Fruit fly (Drosophila melanogaster) whole organism, embryonic: Measurements from ENCODE around the gene Tctp.

Experiments
- Atf3 ChIP-seq: fragments of 200-800 bp; sonication (Bioruptor generic); optimal IDR thresholded peaks from 3 replicates; lab custom pipeline; 2016; ENCODE audit warnings: missing biosample characterization, missing genetic modification characterization
- Bdp1 ChIP-seq: fragments of 200-800 bp; sonication (Bioruptor generic); optimal IDR thresholded peaks from 3 replicates; lab custom pipeline; 2016; ENCODE audit warnings: missing biosample characterization, missing genetic modification characterization
- Blimp-1 ChIP-seq: fragments of 200-800 bp; sonication (Bioruptor generic); optimal IDR thresholded peaks from 3 replicates; lab custom pipeline; 2018; ENCODE audit warnings: missing biosample characterization, missing genetic modification characterization, mild to moderate bottlenecking, moderate library complexity, missing genetic modification reagents
- CG10321 ChIP-seq: fragments of 200-800 bp; sonication (Bioruptor generic); IDR thresholded peaks from 2 replicates; pipeline ENCODE4 v1.3.6; 2022; ENCODE audit warnings: missing biosample characterization, missing genetic modification characterization
- CG10565 ChIP-seq: fragments of 200-800 bp; sonication (Bioruptor generic); optimal IDR thresholded peaks from 3 replicates; lab custom pipeline; 2016; ENCODE audit warnings: missing biosample characterization, mild to moderate bottlenecking, missing genetic modification characterization
- CG11560 ChIP-seq: fragments of 200-800 bp; sonication (Bioruptor generic); IDR thresholded peaks from 3 replicates; pipeline ENCODE4 v1.3.6; 2022; ENCODE audit warnings: missing biosample characterization, missing genetic modification characterization
- CG11695 ChIP-seq: fragments of 200-800 bp; sonication (Bioruptor generic); IDR thresholded peaks from 3 replicates; pipeline ENCODE4 v1.3.6; 2022; ENCODE audit warnings: missing biosample characterization, missing genetic modification characterization
- CG12219 ChIP-seq: fragments of 200-800 bp; sonication (Bioruptor generic); optimal IDR thresholded peaks from 3 replicates; lab custom pipeline; 2018; ENCODE audit warnings: missing biosample characterization, mild to moderate bottlenecking, missing genetic modification characterization
- CG12391 ChIP-seq: fragments of 200-800 bp; sonication (Bioruptor generic); optimal IDR thresholded peaks from 3 replicates; lab custom pipeline; 2018; ENCODE audit warnings: missing biosample characterization, mild to moderate bottlenecking, missing genetic modification characterization, moderate library complexity
- CG13424 ChIP-seq: fragments of 200-800 bp; sonication (Bioruptor generic); optimal IDR thresholded peaks from 2 replicates; lab custom pipeline; 2019; ENCODE audit warnings: missing biosample characterization, mild to moderate bottlenecking, missing genetic modification characterization, moderate library complexity
- CG14014 ChIP-seq: fragments of 200-800 bp; sonication (Bioruptor generic); IDR thresholded peaks from 2 replicates; pipeline ENCODE4 v1.3.6; 2022; ENCODE audit warnings: missing biosample characterization, missing genetic modification characterization
- CG14860 ChIP-seq: fragments of 200-800 bp; sonication (Bioruptor generic); IDR thresholded peaks from 3 replicates; pipeline ENCODE4 v1.3.6; 2022; ENCODE audit warnings: missing biosample characterization, missing genetic modification characterization; ENCODE audit not compliant: partially characterized antibody
- CG15601 ChIP-seq: fragments of 200-800 bp; sonication (Bioruptor generic); optimal IDR thresholded peaks from 3 replicates; lab custom pipeline; 2019; ENCODE audit warnings: missing biosample characterization, mild to moderate bottlenecking, missing genetic modification characterization, moderate library complexity
- CG1603 ChIP-seq: fragments of 200-800 bp; sonication (Bioruptor generic); optimal IDR thresholded peaks from 2 replicates; lab custom pipeline; 2019; ENCODE audit warnings: missing biosample characterization, mild to moderate bottlenecking, missing genetic modification characterization, moderate library complexity
- CG1647 ChIP-seq: fragments of 200-800 bp; sonication (Bioruptor generic); optimal IDR thresholded peaks from 3 replicates; lab custom pipeline; 2016; ENCODE audit warnings: missing biosample characterization, missing genetic modification characterization
- CG17361 ChIP-seq: fragments of 200-800 bp; sonication (Bioruptor generic); IDR thresholded peaks from 3 replicates; pipeline ENCODE4 v1.3.6; 2022; ENCODE audit warnings: missing biosample characterization, missing genetic modification characterization
- CG18599 ChIP-seq: fragments of 200-800 bp; sonication (Bioruptor generic); optimal IDR thresholded peaks from 3 replicates; lab custom pipeline; 2017; ENCODE audit warnings: missing biosample characterization, missing genetic modification characterization, mild to moderate bottlenecking, moderate library complexity, missing genetic modification reagents
- CG2129 ChIP-seq: fragments of 200-800 bp; sonication (Bioruptor generic); IDR thresholded peaks from 2 replicates; pipeline ENCODE4 v1.3.6; 2022; ENCODE audit warnings: missing biosample characterization, missing genetic modification characterization; ENCODE audit not compliant: partially characterized antibody
- CG2875 ChIP-seq: fragments of 200-800 bp; sonication (Bioruptor generic); optimal IDR thresholded peaks from 2 replicates; lab custom pipeline; 2017; ENCODE audit warnings: missing biosample characterization, mild to moderate bottlenecking, missing genetic modification characterization, missing genetic modification reagents
- CG34224 ChIP-seq: fragments of 200-800 bp; sonication (Bioruptor generic); IDR thresholded peaks from 3 replicates; pipeline ENCODE4 v1.3.6; 2022; ENCODE audit warnings: missing biosample characterization, missing genetic modification characterization; ENCODE audit not compliant: partially characterized antibody
- CG4404 ChIP-seq: fragments of 200-800 bp; sonication (Bioruptor generic); IDR thresholded peaks from 2 replicates; pipeline ENCODE4 v1.3.6; 2022; ENCODE audit warnings: missing biosample characterization, missing genetic modification characterization
- CG4617 ChIP-seq: fragments of 200-800 bp; sonication (Bioruptor generic); optimal IDR thresholded peaks from 3 replicates; lab custom pipeline; 2016; ENCODE audit warnings: missing biosample characterization, missing genetic modification characterization, borderline replicate concordance
- CG4854 ChIP-seq: fragments of 200-800 bp; sonication (Bioruptor generic); optimal IDR thresholded peaks from 2 replicates; lab custom pipeline; 2016; ENCODE audit warnings: missing biosample characterization, missing genetic modification characterization, inconsistent platforms
- CG5245 ChIP-seq: fragments of 200-800 bp; sonication (Bioruptor generic); optimal IDR thresholded peaks from 3 replicates; lab custom pipeline; 2016; ENCODE audit warnings: missing biosample characterization, missing genetic modification characterization
- CG7839 ChIP-seq: fragments of 200-800 bp; sonication (Bioruptor generic); optimal IDR thresholded peaks from 3 replicates; lab custom pipeline; 2018; ENCODE audit warnings: missing biosample characterization, mild to moderate bottlenecking, missing genetic modification characterization, moderate library complexity
- CG7928 ChIP-seq: fragments of 200-800 bp; sonication (Bioruptor generic); optimal IDR thresholded peaks from 2 replicates; lab custom pipeline; 2017; ENCODE audit warnings: missing biosample characterization, mild to moderate bottlenecking, missing genetic modification characterization
- CG9932 ChIP-seq: fragments of 200-800 bp; sonication (Bioruptor generic); IDR thresholded peaks from 2 replicates; pipeline ENCODE4 v1.3.6; 2022; ENCODE audit warnings: missing biosample characterization, missing genetic modification characterization
- HLHmδ ChIP-seq: fragments of 200-800 bp; sonication (Bioruptor generic); optimal IDR thresholded peaks from 2 replicates; lab custom pipeline; 2018; ENCODE audit warnings: missing biosample characterization, mild to moderate bottlenecking, missing genetic modification characterization, moderate library complexity
- Jarid2 ChIP-seq: fragments of 200-800 bp; sonication (Bioruptor generic); optimal IDR thresholded peaks from 3 replicates; lab custom pipeline; 2017; ENCODE audit warnings: mild to moderate bottlenecking, missing biosample characterization, missing genetic modification reagents, missing genetic modification characterization
- Lim3 ChIP-seq: fragments of 200-800 bp; sonication (Bioruptor generic); IDR thresholded peaks from 2 replicates; pipeline ENCODE4 v1.3.6; 2022; ENCODE audit warnings: missing biosample characterization, missing genetic modification characterization
- Nf-YA ChIP-seq: fragments of 200-800 bp; sonication (Bioruptor generic); IDR thresholded peaks from 2 replicates; pipeline ENCODE4 v1.3.6; 2022; ENCODE audit warnings: missing biosample characterization, missing genetic modification characterization
- Sox100B ChIP-seq: fragments of 200-800 bp; sonication (Bioruptor generic); optimal IDR thresholded peaks from 3 replicates; lab custom pipeline; 2018; ENCODE audit warnings: missing biosample characterization, mild to moderate bottlenecking, missing genetic modification characterization
- Sry-β ChIP-seq: fragments of 200-800 bp; sonication (Bioruptor generic); optimal IDR thresholded peaks from 2 replicates; lab custom pipeline; 2018; ENCODE audit warnings: missing biosample characterization, mild to moderate bottlenecking, missing genetic modification characterization, moderate library complexity
- Vsx1 ChIP-seq: fragments of 200-800 bp; sonication (Bioruptor generic); optimal IDR thresholded peaks from 2 replicates; lab custom pipeline; 2017; ENCODE audit warnings: missing biosample characterization, mild to moderate bottlenecking, missing genetic modification characterization, missing genetic modification reagents
- cas ChIP-seq: fragments of 200-800 bp; sonication (Bioruptor generic); IDR thresholded peaks from 2 replicates; pipeline ENCODE4 v1.3.6; 2022; ENCODE audit warnings: missing biosample characterization, missing genetic modification characterization
- corto ChIP-seq: fragments of 200-800 bp; sonication (Bioruptor generic); optimal IDR thresholded peaks from 2 replicates; lab custom pipeline; 2016; ENCODE audit warnings: missing biosample characterization, mild to moderate bottlenecking, missing genetic modification characterization, moderate library complexity
- crc ChIP-seq: fragments of 200-800 bp; sonication (Bioruptor generic); optimal IDR thresholded peaks from 2 replicates; lab custom pipeline; 2016; ENCODE audit warnings: missing biosample characterization, missing genetic modification characterization
- dysf ChIP-seq: fragments of 200-800 bp; sonication (Bioruptor generic); IDR thresholded peaks from 3 replicates; pipeline ENCODE4 v1.3.6; 2022; ENCODE audit warnings: missing biosample characterization, missing genetic modification characterization
- hkb ChIP-seq, 2 experiments: fragments of 200-800 bp in 1 of 2; fragments of >200 bp in 1 of 2; sonication (Bioruptor generic) in 1 of 2; IDR thresholded peaks in 1 of 2; optimal IDR thresholded peaks in 1 of 2; 2 replicates each; pipeline versions ENCODE4 v1.3.6 to Lab custom; 2017 to 2022; ENCODE audit warnings: missing biosample characterization in 1 of 2, missing genetic modification characterization in 1 of 2
- klu ChIP-seq: fragments of 200-800 bp; sonication (Bioruptor generic); IDR thresholded peaks from 2 replicates; pipeline ENCODE4 v1.3.6; 2022; ENCODE audit warnings: missing biosample characterization, missing genetic modification characterization
- nmo ChIP-seq: fragments of 200-800 bp; sonication (Bioruptor generic); optimal IDR thresholded peaks from 2 replicates; lab custom pipeline; 2018; ENCODE audit warnings: missing biosample characterization, mild to moderate bottlenecking, missing genetic modification characterization, moderate library complexity
- pfk ChIP-seq: fragments of 200-800 bp; sonication (Bioruptor generic); optimal IDR thresholded peaks from 2 replicates; lab custom pipeline; 2018; ENCODE audit warnings: missing biosample characterization, mild to moderate bottlenecking, missing genetic modification characterization, moderate library complexity
- pnt ChIP-seq: fragments of 200-800 bp; sonication (Bioruptor generic); optimal IDR thresholded peaks from 3 replicates; lab custom pipeline; 2016; ENCODE audit warnings: missing biosample characterization, missing genetic modification characterization
- ro ChIP-seq: fragments of 200-800 bp; sonication (Bioruptor generic); IDR thresholded peaks from 2 replicates; pipeline ENCODE4 v1.3.6; 2022; ENCODE audit warnings: missing biosample characterization, missing genetic modification characterization
- sc ChIP-seq, 3 experiments: fragments of >200 bp in 2 of 3; fragments of 200-800 bp in 1 of 3; sonication (Bioruptor generic) in 1 of 3; optimal IDR thresholded peaks; 2 replicates in 2 of 3; 3 replicates in 1 of 3; lab custom pipeline; 2017; ENCODE audit warnings: mild to moderate bottlenecking in 1 of 3, missing biosample characterization in 1 of 3, missing genetic modification characterization in 1 of 3, missing genetic modification reagents in 1 of 3
- schlank ChIP-seq: fragments of 200-800 bp; sonication (Bioruptor generic); optimal IDR thresholded peaks from 2 replicates; lab custom pipeline; 2018; ENCODE audit warnings: missing biosample characterization, mild to moderate bottlenecking, missing genetic modification characterization
- shn ChIP-seq: fragments of 200-800 bp; sonication (Bioruptor generic); optimal IDR thresholded peaks from 3 replicates; lab custom pipeline; 2016; ENCODE audit warnings: missing biosample characterization, missing genetic modification characterization

The Tctp gene

dm6 chr3R:11211291-11212061 is 1.4 kb downstream of the Tctp start (continued):
- TF ChIP-seq CG10321 (peak; percentile 5; the same call in 1 of the 2 replicates), CG12219 (GFP tag; lab: Kevin White, UChicago) (peak; percentile 43), hkb (optimal IDR thresholded peaks at IDR 0.05; lab: Kevin White, UChicago) (no peak), hkb (GFP tag; IDR thresholded peaks at IDR 0.05; lab: Robert Waterston, UW) (peak; percentile 73), CG4617 (GFP tag; lab: Kevin White, UChicago) (peak; percentile 65), crc (GFP tag; lab: Kevin White, UChicago) (peak; percentile 41), CG34224 (no peak), schlank (tag; lab: Kevin White, UChicago) (peak; percentile 25), CG14860 (GFP tag; lab: Robert Waterston, UW) (no peak), CG11560 (no peak), CG15601 (tag; lab: Kevin White, UChicago) (no peak), CG1603 (peak; percentile 63), CG1647 (GFP tag; lab: Kevin White, UChicago) (peak; percentile 80), CG13424 (tag; lab: Kevin White, UChicago) (peak; percentile 63), Sox100B (GFP tag; lab: Kevin White, UChicago) (peak; percentile 53), CG11695 (GFP tag; lab: Robert Waterston, UW) (peak; percentile 63; the same call in 2 of the 3 replicates), Lim3 (GFP tag; lab: Robert Waterston, UW) (0 out of 2 replicates have a peak, but pooled peaks have one; percentile 7), pfk (GFP tag; lab: Kevin White, UChicago) (no peak), Nf-YA (GFP tag; lab: Robert Waterston, UW) (peak; percentile 56), Sry-β (GFP tag; lab: Kevin White, UChicago) (peak; percentile 90), Blimp-1 (peak; percentile 56), CG4404 (GFP tag; lab: Robert Waterston, UW) (peak; percentile 37; the same call in 1 of the 2 replicates), CG9932 (GFP tag; lab: Robert Waterston, UW) (peak; percentile 87), sc (optimal IDR thresholded peaks at IDR 0.05; lab: Kevin White, UChicago) (no peak), sc (GFP tag; optimal IDR thresholded peaks at IDR 0.05; lab: Kevin White, UChicago) (peak; percentile 12), dysf (GFP tag; lab: Robert Waterston, UW) (peak; percentile 82), Jarid2 (no peak), CG12391 (tag; lab: Kevin White, UChicago) (peak; percentile 81), Bdp1 (peak; percentile 8), shn (GFP tag; lab: Kevin White, UChicago) (peak; percentile 61), klu (GFP tag; lab: Robert Waterston, UW) (peak; percentile 60), corto (no peak), CG17361 (GFP tag; lab: Robert Waterston, UW) (peak; percentile 66), Vsx1 (GFP tag; lab: Kevin White, UChicago) (peak; percentile 42), pnt (GFP tag; lab: Kevin White, UChicago) (peak; percentile 63), CG10565 (GFP tag; lab: Kevin White, UChicago) (no peak), Atf3 (GFP tag; lab: Kevin White, UChicago) (peak; percentile 33), CG7928 (GFP tag; lab: Kevin White, UChicago) (no peak), HLHmδ (no peak), CG2875 (GFP tag; lab: Kevin White, UChicago) (peak; percentile 31), CG14014 (GFP tag; lab: Robert Waterston, UW) (peak; percentile 80), cas (GFP tag; lab: Robert Waterston, UW) (peak; percentile 44; the same call in 1 of the 2 replicates), CG7839 (peak; percentile 75), CG18599 (GFP tag; lab: Kevin White, UChicago) (peak; percentile 73), nmo (peak; percentile 63), ro (GFP tag; lab: Robert Waterston, UW) (peak; percentile 53), CG4854 (GFP tag; lab: Kevin White, UChicago) (peak; percentile 67), CG2129 (GFP tag; lab: Robert Waterston, UW) (no peak), CG5245 (GFP tag; lab: Kevin White, UChicago) (peak; percentile 45)
